Worm (Caenorhabditis elegans) whole organism, late embryonic: ENCODE measurements around the gene cox-15.

Source experiments
- elt-2 ChIP-seq: sonication (generic microtip); optimal IDR thresholded peaks from 2 replicates; lab custom pipeline; 2016; ENCODE audit warnings: missing genetic modification reagents, missing genetic modification characterization, missing compliant biosample characterization
- mec-3 ChIP-seq: sonication (generic microtip); optimal IDR thresholded peaks from 2 replicates; lab custom pipeline; 2016; ENCODE audit warnings: borderline replicate concordance, missing genetic modification characterization, missing compliant biosample characterization
- tbx-2 ChIP-seq: sonication (generic microtip); optimal IDR thresholded peaks from 2 replicates; lab custom pipeline; 2016; ENCODE audit warnings: missing genetic modification characterization, missing compliant biosample characterization

DNA sequence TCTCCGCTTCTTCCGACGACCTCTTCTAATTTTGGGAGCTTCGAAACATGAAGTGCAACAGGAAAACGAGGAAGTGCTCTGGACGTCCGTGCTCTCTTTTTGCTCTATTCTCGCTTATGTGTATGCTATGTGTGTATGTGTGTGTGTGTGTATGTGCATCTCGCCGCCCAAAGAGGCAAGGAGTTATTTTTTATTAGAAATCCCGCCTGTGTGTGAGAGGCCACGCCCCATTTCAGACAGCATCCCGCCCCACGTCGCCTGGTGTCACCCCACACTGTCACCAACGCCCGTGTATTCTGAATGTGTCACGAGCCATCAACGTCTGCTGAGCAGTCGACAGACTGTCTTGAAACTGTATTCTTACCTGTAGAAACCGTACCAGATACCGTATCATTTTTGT lies 20.8 kb upstream of the cox-15 start, which contains the start of gene T05B9.2:
- TF ChIP-seq tbx-2 (tag; lab: Kevin White, UChicago) (no peak), elt-2 (no peak), mec-3 (tag; lab: Kevin White, UChicago) (no peak)
